Fruit fly (Drosophila melanogaster) Kc167 (cell line): ENCODE data around the gene CG9393.

Experiments
- Myc ChIP-seq: fragments of >200 bp; optimal IDR thresholded peaks from 2 replicates; lab custom pipeline; 2017; ENCODE audit warnings: missing external identifiers
- Sin3A ChIP-seq: fragments of >200 bp; optimal IDR thresholded peaks from 2 replicates; lab custom pipeline; 2018; ENCODE audit warnings: missing external identifiers
- psq ChIP-seq: fragments of >200 bp; optimal IDR thresholded peaks from 2 replicates; lab custom pipeline; 2017; ENCODE audit warnings: missing external identifiers

DNA sequence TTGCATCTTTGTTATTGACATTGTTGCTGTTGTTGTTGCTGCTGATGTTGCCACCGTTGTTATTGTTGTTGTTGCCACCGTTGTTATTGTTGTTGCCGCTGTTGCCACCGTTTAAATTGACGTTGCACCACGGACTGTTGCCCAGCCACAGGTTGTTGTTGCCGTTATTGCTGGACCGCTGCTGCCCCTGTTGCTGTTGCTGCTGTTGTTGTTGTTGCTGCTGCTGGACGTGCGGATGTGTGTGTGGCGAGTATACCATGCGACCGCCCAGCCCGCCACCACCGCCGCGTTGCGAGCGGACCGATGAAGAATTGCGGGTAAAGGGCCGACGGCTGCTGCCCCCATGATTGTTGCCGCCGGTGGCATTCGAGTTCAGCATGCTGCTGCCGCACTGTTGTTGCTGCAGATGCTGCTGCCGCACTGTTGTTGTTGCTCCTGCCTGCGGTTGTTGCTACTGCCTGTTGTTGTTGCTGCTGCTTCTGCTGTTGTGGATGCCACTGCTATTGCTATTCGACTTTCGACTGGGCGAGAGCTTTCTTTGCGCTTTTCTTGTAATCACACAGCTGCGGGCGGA, 16.6 kb downstream of the CG9393 start:
- TF ChIP-seq psq (lab: Kevin White, UChicago): no peak
- no peak for TF ChIP-seq Myc
- no peak for TF ChIP-seq Sin3A
